Fruit fly (Drosophila melanogaster) whole organism, embryonic: ENCODE results near the gene CARPB.

Source experiments
- BEAF-32 ChIP-seq: fragments of 200-800 bp; sonication (Bioruptor generic); optimal IDR thresholded peaks from 3 replicates; lab custom pipeline; 2017; ENCODE audit warnings: missing biosample characterization, missing genetic modification characterization, mild to moderate bottlenecking, moderate library complexity, missing genetic modification reagents
- Bdp1 ChIP-seq: fragments of 200-800 bp; sonication (Bioruptor generic); optimal IDR thresholded peaks from 3 replicates; lab custom pipeline; 2016; ENCODE audit warnings: missing biosample characterization, missing genetic modification characterization
- CG1024 ChIP-seq: fragments of 200-800 bp; sonication (Bioruptor generic); IDR thresholded peaks from 2 replicates; pipeline ENCODE4 v1.3.6; 2022; ENCODE audit warnings: missing biosample characterization, missing genetic modification characterization
- CG10321 ChIP-seq: fragments of 200-800 bp; sonication (Bioruptor generic); IDR thresholded peaks from 2 replicates; pipeline ENCODE4 v1.3.6; 2022; ENCODE audit warnings: missing biosample characterization, missing genetic modification characterization
- CG10431 ChIP-seq: fragments of 200-800 bp; sonication (Bioruptor generic); optimal IDR thresholded peaks from 3 replicates; lab custom pipeline; 2018; ENCODE audit warnings: missing biosample characterization, mild to moderate bottlenecking, missing genetic modification characterization
- CG10654 ChIP-seq: fragments of 200-800 bp; sonication (Bioruptor generic); optimal IDR thresholded peaks from 2 replicates; lab custom pipeline; 2016; ENCODE audit warnings: missing biosample characterization, missing genetic modification characterization
- CG11560 ChIP-seq: fragments of 200-800 bp; sonication (Bioruptor generic); IDR thresholded peaks from 3 replicates; pipeline ENCODE4 v1.3.6; 2022; ENCODE audit warnings: missing biosample characterization, missing genetic modification characterization
- CG14050 ChIP-seq: fragments of 200-800 bp; sonication (Bioruptor generic); IDR thresholded peaks from 3 replicates; pipeline ENCODE4 v1.3.6; 2022; ENCODE audit warnings: missing biosample characterization, missing genetic modification characterization
- CG16813 ChIP-seq: fragments of 200-800 bp; sonication (Bioruptor generic); IDR thresholded peaks from 3 replicates; pipeline ENCODE4 v1.3.6; 2022; ENCODE audit warnings: missing biosample characterization, missing genetic modification characterization; ENCODE audit not compliant: partially characterized antibody
- CG2129 ChIP-seq: fragments of 200-800 bp; sonication (Bioruptor generic); IDR thresholded peaks from 2 replicates; pipeline ENCODE4 v1.3.6; 2022; ENCODE audit warnings: missing biosample characterization, missing genetic modification characterization; ENCODE audit not compliant: partially characterized antibody
- CG2199 ChIP-seq: fragments of 200-800 bp; sonication (Bioruptor generic); IDR thresholded peaks from 3 replicates; pipeline ENCODE4 v1.3.6; 2022; ENCODE audit warnings: missing biosample characterization, missing genetic modification characterization
- CG3163 ChIP-seq: fragments of 200-800 bp; sonication (Bioruptor generic); optimal IDR thresholded peaks from 3 replicates; lab custom pipeline; 2016; ENCODE audit warnings: missing biosample characterization, missing genetic modification characterization
- CG32767 ChIP-seq: fragments of 200-800 bp; sonication (Bioruptor generic); IDR thresholded peaks from 2 replicates; pipeline ENCODE4 v1.3.6; 2022; ENCODE audit warnings: missing biosample characterization, missing genetic modification characterization
- CG32772 ChIP-seq: fragments of 200-800 bp; sonication (Bioruptor generic); IDR thresholded peaks from 2 replicates; pipeline ENCODE4 v1.3.6; 2022; ENCODE audit warnings: missing biosample characterization, missing genetic modification characterization
- CG33557 ChIP-seq: fragments of 200-800 bp; sonication (Bioruptor generic); optimal IDR thresholded peaks from 2 replicates; lab custom pipeline; 2019; ENCODE audit warnings: missing biosample characterization, mild to moderate bottlenecking, missing genetic modification characterization, moderate library complexity
- CG3726 ChIP-seq: fragments of 200-800 bp; sonication (Bioruptor generic); IDR thresholded peaks from 3 replicates; pipeline ENCODE4, ENCODE4 v1.3.6; 2022; ENCODE audit warnings: missing biosample characterization, missing genetic modification characterization
- CG4617 ChIP-seq: fragments of 200-800 bp; sonication (Bioruptor generic); optimal IDR thresholded peaks from 3 replicates; lab custom pipeline; 2016; ENCODE audit warnings: missing biosample characterization, missing genetic modification characterization, borderline replicate concordance
- CG7556 ChIP-seq: fragments of 200-800 bp; sonication (Bioruptor generic); optimal IDR thresholded peaks from 2 replicates; lab custom pipeline; 2017; ENCODE audit warnings: missing biosample characterization, mild to moderate bottlenecking, missing genetic modification characterization
- CG9797 ChIP-seq: fragments of 200-800 bp; sonication (Bioruptor generic); optimal IDR thresholded peaks from 3 replicates; lab custom pipeline; 2018; ENCODE audit warnings: missing biosample characterization, mild to moderate bottlenecking, missing genetic modification characterization
- D ChIP-seq, 2 experiments: fragments of 200-800 bp in 1 of 2; fragments of >200 bp in 1 of 2; sonication (Bioruptor generic) in 1 of 2; optimal IDR thresholded peaks; 2 replicates in 1 of 2; 3 replicates in 1 of 2; lab custom pipeline; 2017; ENCODE audit warnings: mild to moderate bottlenecking in 1 of 2, missing biosample characterization in 1 of 2, missing genetic modification characterization in 1 of 2, missing genetic modification reagents in 1 of 2
- Dad ChIP-seq: fragments of 200-800 bp; sonication (Bioruptor generic); optimal IDR thresholded peaks from 3 replicates; lab custom pipeline; 2016; ENCODE audit warnings: missing biosample characterization, missing genetic modification characterization
- Dbx ChIP-seq: fragments of 200-800 bp; sonication (Bioruptor generic); IDR thresholded peaks from 3 replicates; pipeline ENCODE4 v1.3.6; 2022; ENCODE audit warnings: missing biosample characterization, missing genetic modification characterization
- Dip3 ChIP-seq: fragments of 200-800 bp; sonication (Bioruptor generic); optimal IDR thresholded peaks from 3 replicates; lab custom pipeline; 2016; ENCODE audit warnings: missing biosample characterization, missing genetic modification characterization
- Fer3 ChIP-seq: fragments of 200-800 bp; sonication (Bioruptor generic); optimal IDR thresholded peaks from 2 replicates; lab custom pipeline; 2018; ENCODE audit warnings: missing biosample characterization, mild to moderate bottlenecking, missing genetic modification characterization, moderate library complexity
- Hand ChIP-seq: fragments of 200-800 bp; sonication (Bioruptor generic); optimal IDR thresholded peaks from 2 replicates; lab custom pipeline; 2017; ENCODE audit warnings: mild to moderate bottlenecking, missing biosample characterization, missing genetic modification reagents, missing genetic modification characterization
- Hey ChIP-seq: fragments of 200-800 bp; sonication (Bioruptor generic); optimal IDR thresholded peaks from 3 replicates; lab custom pipeline; 2018; ENCODE audit warnings: missing biosample characterization, mild to moderate bottlenecking, missing genetic modification characterization
- Hr3 ChIP-seq: fragments of 200-800 bp; sonication (Bioruptor generic); optimal IDR thresholded peaks from 3 replicates; lab custom pipeline; 2016; ENCODE audit warnings: missing biosample characterization, missing genetic modification characterization
- NK7.1 ChIP-seq: fragments of 200-800 bp; sonication (Bioruptor generic); optimal IDR thresholded peaks from 3 replicates; lab custom pipeline; 2016; ENCODE audit warnings: missing biosample characterization, missing genetic modification characterization
- PHDP ChIP-seq: fragments of 200-800 bp; sonication (Bioruptor generic); optimal IDR thresholded peaks from 3 replicates; lab custom pipeline; 2018; ENCODE audit warnings: missing biosample characterization, mild to moderate bottlenecking, missing genetic modification characterization, moderate library complexity
- Sin3A ChIP-seq: fragments of >200 bp; optimal IDR thresholded peaks from 2 replicates; lab custom pipeline; 2018
- Ssrp ChIP-seq: fragments of 200-800 bp; sonication (Bioruptor generic); optimal IDR thresholded peaks from 2 replicates; lab custom pipeline; 2018; ENCODE audit warnings: missing biosample characterization, mild to moderate bottlenecking, missing genetic modification characterization, moderate library complexity
- Taf1 ChIP-seq: fragments of 200-800 bp; sonication (Bioruptor generic); IDR thresholded peaks from 2 replicates; pipeline ENCODE4 v1.3.6; 2022; ENCODE audit warnings: missing biosample characterization, missing genetic modification characterization
- Usf ChIP-seq: fragments of 200-800 bp; sonication (Bioruptor generic); optimal IDR thresholded peaks from 2 replicates; lab custom pipeline; 2017; ENCODE audit warnings: missing genotype, missing biosample characterization, missing genetic modification characterization
- Xbp1 ChIP-seq: fragments of 200-800 bp; sonication (Bioruptor generic); optimal IDR thresholded peaks from 3 replicates; lab custom pipeline; 2016; ENCODE audit warnings: missing biosample characterization, mild to moderate bottlenecking, missing genetic modification characterization
- ase ChIP-seq: fragments of 200-800 bp; sonication (Bioruptor generic); IDR thresholded peaks from 3 replicates; pipeline ENCODE4 v1.3.6; 2022; ENCODE audit warnings: missing biosample characterization, missing genetic modification characterization
- az2 ChIP-seq: fragments of 200-800 bp; sonication (Bioruptor generic); optimal IDR thresholded peaks from 3 replicates; lab custom pipeline; 2016; ENCODE audit warnings: missing biosample characterization, missing genetic modification characterization
- btn ChIP-seq: fragments of 200-800 bp; sonication (Bioruptor generic); optimal IDR thresholded peaks from 2 replicates; lab custom pipeline; 2016; ENCODE audit warnings: missing biosample characterization, missing genetic modification characterization
- cg ChIP-seq: fragments of 200-800 bp; sonication (Bioruptor generic); optimal IDR thresholded peaks from 3 replicates; lab custom pipeline; 2019; ENCODE audit warnings: missing biosample characterization, mild to moderate bottlenecking, missing genetic modification characterization, moderate library complexity
- dpn ChIP-seq, 2 experiments: fragments of 200-800 bp; sonication (Bioruptor generic); optimal IDR thresholded peaks; 3 replicates each; lab custom pipeline; 2016; ENCODE audit warnings: missing biosample characterization in 2 of 2, missing genetic modification characterization in 2 of 2
- fu2 ChIP-seq: fragments of 200-800 bp; sonication (Bioruptor generic); optimal IDR thresholded peaks from 2 replicates; lab custom pipeline; 2016; ENCODE audit warnings: missing biosample characterization, missing genetic modification characterization
- ham ChIP-seq: fragments of 200-800 bp; sonication (Bioruptor generic); IDR thresholded peaks from 2 replicates; pipeline ENCODE4 v1.3.6; 2022; ENCODE audit warnings: missing biosample characterization, missing genetic modification characterization
- hth ChIP-seq: fragments of >200 bp; optimal IDR thresholded peaks from 2 replicates; lab custom pipeline; 2017; ENCODE audit warnings: inconsistent platforms
- insv ChIP-seq, 2 experiments: fragments of 200-800 bp; sonication (Bioruptor generic); optimal IDR thresholded peaks; 3 replicates each; lab custom pipeline; 2016 to 2018; ENCODE audit warnings: missing biosample characterization in 2 of 2, missing genetic modification characterization in 2 of 2
- ken ChIP-seq: fragments of 200-800 bp; sonication (Bioruptor generic); IDR thresholded peaks from 3 replicates; pipeline ENCODE4 v1.3.6; 2022; ENCODE audit warnings: missing biosample characterization, missing genetic modification characterization
- lab ChIP-seq: fragments of 200-800 bp; sonication (Bioruptor generic); optimal IDR thresholded peaks from 3 replicates; lab custom pipeline; 2017; ENCODE audit warnings: missing biosample characterization, missing genetic modification characterization, mild to moderate bottlenecking, moderate library complexity, missing genetic modification reagents
- lbe ChIP-seq: fragments of 200-800 bp; sonication (Bioruptor generic); optimal IDR thresholded peaks from 2 replicates; lab custom pipeline; 2016; ENCODE audit warnings: missing biosample characterization, mild to moderate bottlenecking, missing genetic modification characterization
- pho ChIP-seq: fragments of 200-800 bp; sonication (Bioruptor generic); optimal IDR thresholded peaks from 2 replicates; lab custom pipeline; 2016; ENCODE audit warnings: missing biosample characterization, missing genetic modification characterization
- z ChIP-seq: fragments of 200-800 bp; sonication (Bioruptor generic); IDR thresholded peaks from 3 replicates; pipeline ENCODE4 v1.3.6; 2022; ENCODE audit warnings: missing biosample characterization, missing genetic modification characterization

CARPB gene

DNA sequence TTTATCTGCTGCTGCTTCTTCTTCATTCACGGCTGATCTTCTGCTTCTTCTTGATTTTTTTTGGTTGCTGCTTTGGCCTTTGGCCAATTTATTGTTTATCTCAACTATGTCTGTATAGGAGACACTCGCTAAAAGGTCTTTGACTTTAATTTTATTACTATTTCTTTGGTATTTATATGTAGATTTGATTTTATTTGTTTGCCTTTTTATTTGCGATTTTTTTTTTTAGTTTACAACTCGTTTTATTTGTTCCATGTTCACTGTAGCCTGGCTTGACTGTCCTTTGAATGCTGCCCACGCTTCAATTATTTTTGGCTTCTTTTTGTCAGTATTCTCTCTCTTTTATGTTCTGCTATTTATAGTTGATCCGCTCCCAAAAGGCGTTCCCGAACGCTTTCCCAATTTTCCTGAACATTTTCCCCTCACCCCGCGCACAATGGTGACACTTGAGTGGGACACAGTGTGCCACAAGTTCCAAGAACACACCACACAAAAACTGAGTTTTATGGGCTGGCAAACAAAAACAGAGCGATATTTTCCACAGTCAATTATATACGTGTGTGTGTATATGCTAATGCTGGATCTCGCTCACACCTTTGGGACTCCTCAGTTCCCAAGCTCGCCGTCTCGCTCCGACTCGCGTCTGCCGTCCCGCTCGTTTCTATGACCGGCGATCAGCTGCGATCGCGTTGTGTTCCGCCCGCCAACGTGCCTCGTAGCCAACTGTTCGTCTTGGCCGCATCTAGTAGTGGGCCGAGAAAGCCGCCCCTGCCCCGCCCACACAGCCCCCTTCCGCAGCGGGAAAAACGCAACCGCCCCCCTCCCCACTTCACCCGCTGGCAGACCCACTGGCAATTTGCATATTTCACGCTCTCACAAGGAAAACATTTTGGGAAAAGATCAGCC is 93.2 kb downstream of the CARPB start, which contains the start of gene CG15247 (continued):
- TF ChIP-seq ken (GFP tag; lab: Robert Waterston, UW), result peak; percentile 77
- TF ChIP-seq CG32767 (GFP tag; lab: Robert Waterston, UW), result no peak; the same call in 1 of the 2 replicates
- no peak for TF ChIP-seq Sin3A (lab: Kevin White, UChicago)
- peak; percentile 71 for TF ChIP-seq az2 (GFP tag; lab: Kevin White, UChicago)
- TF ChIP-seq CG2199 (GFP tag; lab: Robert Waterston, UW), result no peak
- TF ChIP-seq CG4617 (GFP tag; lab: Kevin White, UChicago), result peak; percentile 13
- TF ChIP-seq CG1024 (GFP tag; lab: Robert Waterston, UW), result peak; percentile 52; the same call in 1 of the 2 replicates
- peak; percentile 65; the same call in 2 of the 3 replicates for TF ChIP-seq CG11560 (tag; lab: Robert Waterston, UW)
- TF ChIP-seq Ssrp (tag; lab: Kevin White, UChicago), result peak; percentile 73
- no peak for TF ChIP-seq insv (GFP tag; optimal IDR thresholded peaks at IDR 0.05; lab: Kevin White, UChicago)
- TF ChIP-seq Taf1 (GFP tag; lab: Robert Waterston, UW), result peak; percentile 72; the same call in 1 of the 2 replicates
- TF ChIP-seq ase (GFP tag; lab: Robert Waterston, UW), result peak; percentile 60; the same call in 2 of the 3 replicates
- TF ChIP-seq fu2 (GFP tag; lab: Kevin White, UChicago), result peak; percentile 14
- peak; percentile 51 for TF ChIP-seq Dad (GFP tag; lab: Kevin White, UChicago)
- no peak for TF ChIP-seq hth
- TF ChIP-seq btn (GFP tag; lab: Kevin White, UChicago), result no peak
- 0 out of 2 replicates have a peak, but pooled peaks have one; percentile 16 for TF ChIP-seq ham (GFP tag; lab: Robert Waterston, UW)
- TF ChIP-seq CG10654 (GFP tag; lab: Kevin White, UChicago), result peak; percentile 53
- TF ChIP-seq NK7.1, result peak; percentile 37
- TF ChIP-seq Usf (GFP tag; lab: Kevin White, UChicago), result peak; percentile 37
- TF ChIP-seq CG2129 (GFP tag; lab: Robert Waterston, UW), result no peak
- peak; percentile 77 for TF ChIP-seq Xbp1
- peak; percentile 8 for TF ChIP-seq Bdp1 (GFP tag; lab: Kevin White, UChicago)
- TF ChIP-seq cg (GFP tag; lab: Kevin White, UChicago), result peak; percentile 44
- TF ChIP-seq CG16813 (GFP tag; lab: Robert Waterston, UW), result no peak
- TF ChIP-seq CG3726 (GFP tag; lab: Robert Waterston, UW), result no peak
- 0 out of 3 replicates have a peak, but pooled peaks have one; percentile 43 for TF ChIP-seq z (GFP tag; lab: Robert Waterston, UW)
- peak; percentile 24 for TF ChIP-seq CG3163 (GFP tag; lab: Kevin White, UChicago)
- TF ChIP-seq CG10321 (GFP tag; lab: Robert Waterston, UW), result no peak
- peak; percentile 73 for TF ChIP-seq Fer3 (tag; lab: Kevin White, UChicago)
- no peak for TF ChIP-seq BEAF-32 (GFP tag; lab: Kevin White, UChicago)
- TF ChIP-seq Hey (tag; lab: Kevin White, UChicago), result no peak
- peak; percentile 70 for TF ChIP-seq CG14050
- TF ChIP-seq Dip3 (GFP tag; lab: Kevin White, UChicago), result peak; percentile 71
- no peak for TF ChIP-seq Hand (GFP tag; lab: Kevin White, UChicago)
- TF ChIP-seq pho (GFP tag; lab: Kevin White, UChicago), result peak; percentile 41
- TF ChIP-seq lab (GFP tag; lab: Kevin White, UChicago), result peak; percentile 70
- TF ChIP-seq CG33557 (GFP tag; lab: Kevin White, UChicago), result peak; percentile 16
- TF ChIP-seq CG32772, result peak; percentile 84
- TF ChIP-seq Hr3 (GFP tag; lab: Kevin White, UChicago), result peak; percentile 48
- peak; percentile 12 for TF ChIP-seq CG10431 (GFP tag; lab: Kevin White, UChicago)
- TF ChIP-seq Dbx (GFP tag; lab: Robert Waterston, UW), result peak; percentile 53; the same call in 2 of the 3 replicates
- peak; percentile 45 to 69 for TF ChIP-seq dpn (GFP tag; optimal IDR thresholded peaks at IDR 0.05; lab: Kevin White, UChicago)
- TF ChIP-seq lbe, result no peak
- TF ChIP-seq D (optimal IDR thresholded peaks at IDR 0.05; lab: Kevin White, UChicago), result no peak
- peak; percentile 48 for TF ChIP-seq D (GFP tag; optimal IDR thresholded peaks at IDR 0.05; lab: Kevin White, UChicago)
- peak; percentile 74 for TF ChIP-seq PHDP
- TF ChIP-seq CG7556 (GFP tag; lab: Kevin White, UChicago), result peak; percentile 66
- no peak for TF ChIP-seq CG9797 (GFP tag; lab: Kevin White, UChicago)
